Fruit fly (Drosophila melanogaster): Measurements from ENCODE around the gene CG13318.

CG13318 gene

dm6 chr3R:8820428-8820912, 48.0 kb upstream of the CG13318 start, which contains the start of gene aqz (continued):
- TF ChIP-seq Lhr (GFP tag; optimal IDR thresholded peaks at IDR 0.05), result peak; percentile 89
- 0 out of 2 replicates have a peak, but pooled peaks have one; percentile 33 for TF ChIP-seq dati (GFP tag; IDR thresholded peaks at IDR 0.05)
- TF ChIP-seq Atf3 (GFP tag; optimal IDR thresholded peaks at IDR 0.05), result peak; percentile 78
- peak; percentile 87 for TF ChIP-seq MTF-1 (GFP tag; optimal IDR thresholded peaks at IDR 0.05; ENCODE audit: borderline replicate concordance)
- no peak for TF ChIP-seq zen2 (GFP tag; IDR thresholded peaks at IDR 0.05; ENCODE audit: partially characterized antibody)
- peak in 1 of 2 experiments; percentile 87 for TF ChIP-seq Eip74EF (GFP tag; optimal IDR thresholded peaks at IDR 0.05)
- peak; percentile 80 for TF ChIP-seq zen (tag; optimal IDR thresholded peaks at IDR 0.05)
- peak; percentile 51 for TF ChIP-seq Ptx1 (GFP tag; IDR thresholded peaks at IDR 0.05)
- TF ChIP-seq pan (optimal IDR thresholded peaks at IDR 0.05), result no peak
- TF ChIP-seq pan (GFP tag; optimal IDR thresholded peaks at IDR 0.05 in 1 of 2, IDR thresholded peaks at IDR 0.05 in 1 of 2), result peak in 1 of 2 experiments; percentile 65
- TF ChIP-seq CG11723 (GFP tag; optimal IDR thresholded peaks at IDR 0.05), result no peak
- TF ChIP-seq CG33213 (GFP tag; optimal IDR thresholded peaks at IDR 0.05), result peak; percentile 92
- peak; percentile 95 for TF ChIP-seq Ets65A (GFP tag)
- TF ChIP-seq Scr (GFP tag; IDR thresholded peaks at IDR 0.05; ENCODE audit: partially characterized antibody), result peak; percentile 54
- peak; percentile 61 for TF ChIP-seq Antp (GFP tag; optimal IDR thresholded peaks at IDR 0.05)
- TF ChIP-seq ssp (GFP tag; IDR thresholded peaks at IDR 0.05), result peak; percentile 92
- peak; percentile 18 for TF ChIP-seq CG10654 (GFP tag; optimal IDR thresholded peaks at IDR 0.05)
- peak; percentile 84 for TF ChIP-seq CG11456 (GFP tag; IDR thresholded peaks at IDR 0.05)
- TF ChIP-seq CG11560 (tag; IDR thresholded peaks at IDR 0.05), result peak; percentile 58; the same call in 2 of the 3 replicates
- peak; percentile 73 for TF ChIP-seq CG12659 (GFP tag; optimal IDR thresholded peaks at IDR 0.05)
- no peak for TF ChIP-seq CG14965 (GFP tag; optimal IDR thresholded peaks at IDR 0.05; ENCODE audit: borderline replicate concordance)
- no peak for TF ChIP-seq CG1832 (GFP tag; optimal IDR thresholded peaks at IDR 0.05)
- TF ChIP-seq CG15073 (GFP tag; optimal IDR thresholded peaks at IDR 0.05), result no peak
- peak; percentile 83 for TF ChIP-seq rib (GFP tag; IDR thresholded peaks at IDR 0.05)
- peak; percentile 72 for TF ChIP-seq BEAF-32 (GFP tag; optimal IDR thresholded peaks at IDR 0.05)
- peak; percentile 23; the same call in 1 of the 2 replicates for TF ChIP-seq sna (GFP tag; IDR thresholded peaks at IDR 0.05; ENCODE audit: partially characterized antibody)
- peak; percentile 80 for TF ChIP-seq CG11504 (tag; optimal IDR thresholded peaks at IDR 0.05)
- TF ChIP-seq her (GFP tag; optimal IDR thresholded peaks at IDR 0.05), result peak; percentile 76
- peak; percentile 17; the same call in 1 of the 3 replicates for TF ChIP-seq CG34224 (GFP tag; IDR thresholded peaks at IDR 0.05; ENCODE audit: partially characterized antibody)
- peak; percentile 41 for TF ChIP-seq CG9727 (GFP tag; optimal IDR thresholded peaks at IDR 0.05)
- TF ChIP-seq emc (GFP tag; optimal IDR thresholded peaks at IDR 0.05), result no peak
- TF ChIP-seq CG17568 (GFP tag; optimal IDR thresholded peaks at IDR 0.05), result peak; percentile 68
- peak; percentile 76 for TF ChIP-seq lilli (GFP tag; optimal IDR thresholded peaks at IDR 0.05)
- peak; percentile 56 to 58 for TF ChIP-seq dpn (GFP tag; optimal IDR thresholded peaks at IDR 0.05)
- peak; percentile 92 for TF ChIP-seq Myb (GFP tag; optimal IDR thresholded peaks at IDR 0.05)
- no peak for TF ChIP-seq gcm2 (GFP tag; optimal IDR thresholded peaks at IDR 0.05)
- peak; percentile 28 for TF ChIP-seq tx (GFP tag; optimal IDR thresholded peaks at IDR 0.05)
- no peak for TF ChIP-seq CG8478 (optimal IDR thresholded peaks at IDR 0.05)
- no peak for TF ChIP-seq Ssrp (tag; optimal IDR thresholded peaks at IDR 0.05)
- peak; percentile 69 for TF ChIP-seq MBD-R2 (GFP tag; IDR thresholded peaks at IDR 0.05)
- TF ChIP-seq crc (GFP tag; optimal IDR thresholded peaks at IDR 0.05), result no peak
- peak; percentile 77 for TF ChIP-seq Sry-δ (GFP tag; optimal IDR thresholded peaks at IDR 0.05)
- peak; percentile 28; the same call in 1 of the 2 replicates for TF ChIP-seq Awh (GFP tag; IDR thresholded peaks at IDR 0.05)
- no peak for TF ChIP-seq CG3726 (GFP tag; IDR thresholded peaks at IDR 0.05)
- TF ChIP-seq pnt (GFP tag; optimal IDR thresholded peaks at IDR 0.05), result peak; percentile 15
- TF ChIP-seq mld (GFP tag; IDR thresholded peaks at IDR 0.05; ENCODE audit: partially characterized antibody), result peak; percentile 69; the same call in 1 of the 3 replicates
- TF ChIP-seq kay (GFP tag; optimal IDR thresholded peaks at IDR 0.05), result peak; percentile 99
- peak; percentile 31 for TF ChIP-seq CG15011 (GFP tag; optimal IDR thresholded peaks at IDR 0.05)
- TF ChIP-seq CG4282 (GFP tag; optimal IDR thresholded peaks at IDR 0.05), result no peak
- TF ChIP-seq Jarid2 (GFP tag; optimal IDR thresholded peaks at IDR 0.05), result peak; percentile 88

Measured in whole organism, embryonic.